Worm (Caenorhabditis elegans) whole organism, young adult: Measurements from ENCODE around the gene irld-15.

ENCODE experiments used
- B0019.2 ChIP-seq: fragments of 200-800 bp; sonication (Bioruptor generic); conservative IDR thresholded peaks from 2 replicates; pipeline ENCODE4 v1.3.6; 2022; ENCODE audit warnings: missing genetic modification reagents, missing genetic modification characterization, missing compliant biosample characterization
- B0035.1 ChIP-seq: sonication (generic microtip); optimal IDR thresholded peaks from 2 replicates; lab custom pipeline; 2016; ENCODE audit warnings: missing genetic modification characterization, mild to moderate bottlenecking, missing compliant biosample characterization, missing genotype, missing genetic modification reagents
- B0336.3 ChIP-seq: fragments of 200-800 bp; sonication (Bioruptor generic); IDR thresholded peaks from 2 replicates; pipeline ENCODE4 v1.3.6; 2022; ENCODE audit warnings: missing genetic modification characterization, missing compliant biosample characterization
- C17E4.6 ChIP-seq: fragments of 200-800 bp; sonication (Bioruptor generic); IDR thresholded peaks from 2 replicates; pipeline ENCODE4 v1.3.6; 2022; ENCODE audit warnings: missing genetic modification reagents, missing genetic modification characterization, missing compliant biosample characterization
- F39B2.1 ChIP-seq: fragments of 200-800 bp; sonication (Bioruptor generic); IDR thresholded peaks from 2 replicates; pipeline ENCODE4 v1.3.6; 2022; ENCODE audit warnings: missing genetic modification reagents, missing genetic modification characterization, missing compliant biosample characterization
- F57A8.1 ChIP-seq: fragments of 200-800 bp; sonication (Bioruptor generic); optimal IDR thresholded peaks from 2 replicates; lab custom pipeline; 2018; ENCODE audit warnings: mild to moderate bottlenecking, missing genetic modification characterization, moderate library complexity, missing compliant biosample characterization
- K12H6.12 ChIP-seq: fragments of 200-800 bp; sonication (Bioruptor generic); optimal IDR thresholded peaks from 2 replicates; lab custom pipeline; 2018; ENCODE audit warnings: mild to moderate bottlenecking, missing genetic modification characterization, missing compliant biosample characterization
- Y53F4B.3 ChIP-seq: fragments of 200-800 bp; sonication (Bioruptor generic); IDR thresholded peaks from 2 replicates; pipeline ENCODE4 v1.3.6; 2022; ENCODE audit warnings: missing genetic modification reagents, missing genetic modification characterization, missing compliant biosample characterization
- aptf-2 ChIP-seq: fragments of 200-800 bp; sonication (Bioruptor generic); conservative IDR thresholded peaks from 2 replicates; pipeline ENCODE4 v1.3.6; 2022; ENCODE audit warnings: missing genetic modification reagents, missing genetic modification characterization, missing compliant biosample characterization
- athp-1 ChIP-seq: sonication (generic microtip); optimal IDR thresholded peaks from 2 replicates; lab custom pipeline; 2017; ENCODE audit warnings: mild to moderate bottlenecking, missing genetic modification characterization, missing compliant biosample characterization
- attf-5 ChIP-seq: fragments of 200-800 bp; sonication (Bioruptor generic); optimal IDR thresholded peaks from 2 replicates; lab custom pipeline; 2018; ENCODE audit warnings: mild to moderate bottlenecking, missing genetic modification characterization, missing compliant biosample characterization
- cebp-2 ChIP-seq: fragments of 200-800 bp; sonication (Bioruptor generic); IDR thresholded peaks from 2 replicates; pipeline ENCODE4 v1.3.6; 2022; ENCODE audit warnings: missing genetic modification characterization, missing compliant biosample characterization
- chd-7 ChIP-seq: sonication (generic microtip); optimal IDR thresholded peaks from 2 replicates; lab custom pipeline; 2016; ENCODE audit warnings: mild to moderate bottlenecking, missing genetic modification characterization, moderate library complexity, missing compliant biosample characterization
- die-1 ChIP-seq: sonication (generic microtip); optimal IDR thresholded peaks from 2 replicates; lab custom pipeline; 2016; ENCODE audit warnings: missing genotype, mild to moderate bottlenecking, missing genetic modification characterization, missing compliant biosample characterization
- dox-1 ChIP-seq: fragments of 200-800 bp; sonication (Bioruptor generic); IDR thresholded peaks from 2 replicates; pipeline ENCODE4 v1.3.6; 2022; ENCODE audit warnings: missing genetic modification reagents, missing genetic modification characterization, missing compliant biosample characterization
- dpl-1 ChIP-seq: fragments of 150-350 bp; optimal IDR thresholded peaks from 2 replicates; lab custom pipeline; 2014; ENCODE audit warnings: missing biosample characterization, missing genetic modification reagents, missing genetic modification characterization
- egl-18 ChIP-seq: fragments of 200-800 bp; sonication (Bioruptor generic); IDR thresholded peaks from 2 replicates; pipeline ENCODE4 v1.3.6; 2022; ENCODE audit warnings: missing genetic modification reagents, missing genetic modification characterization, missing compliant biosample characterization
- egrh-3 ChIP-seq: fragments of 200-800 bp; sonication (Bioruptor generic); IDR thresholded peaks from 2 replicates; pipeline ENCODE4 v1.3.6; 2022; ENCODE audit warnings: missing genetic modification reagents, missing genetic modification characterization, missing compliant biosample characterization
- ekl-4 ChIP-seq: fragments of 200-800 bp; sonication (Bioruptor generic); IDR thresholded peaks from 2 replicates; pipeline ENCODE4 v1.3.6; 2022; ENCODE audit warnings: missing genetic modification reagents, missing genetic modification characterization, missing compliant biosample characterization
- fkh-3 ChIP-seq: sonication (generic microtip); optimal IDR thresholded peaks from 2 replicates; lab custom pipeline; 2016; ENCODE audit warnings: mild to moderate bottlenecking, missing genetic modification characterization, missing compliant biosample characterization
- hlh-12 ChIP-seq: sonication (generic microtip); optimal IDR thresholded peaks from 2 replicates; lab custom pipeline; 2016; ENCODE audit warnings: missing genetic modification characterization, missing compliant biosample characterization
- let-526 ChIP-seq: fragments of 200-800 bp; sonication (Bioruptor generic); IDR thresholded peaks from 2 replicates; pipeline ENCODE4 v1.3.6; 2022; ENCODE audit warnings: missing genetic modification reagents, missing genetic modification characterization, missing compliant biosample characterization
- lin-35 ChIP-seq, 3 experiments: fragments of 150-350 bp in 2 of 3; sonication (generic microtip) in 1 of 3; optimal IDR thresholded peaks; 2 replicates each; lab custom pipeline; 2014 to 2018; ENCODE audit warnings: missing biosample characterization in 3 of 3, missing genetic modification characterization in 3 of 3, missing genetic modification reagents in 3 of 3
- lin-40 ChIP-seq: sonication (generic microtip); optimal IDR thresholded peaks from 2 replicates; lab custom pipeline; 2016; ENCODE audit warnings: missing genetic modification characterization, mild to moderate bottlenecking, missing compliant biosample characterization, missing genotype, missing genetic modification reagents
- lsl-1 ChIP-seq: fragments of 200-800 bp; sonication (Bioruptor generic); optimal IDR thresholded peaks from 2 replicates; lab custom pipeline; 2018; ENCODE audit warnings: mild to moderate bottlenecking, missing genetic modification characterization, moderate library complexity, missing compliant biosample characterization
- madf-3 ChIP-seq: fragments of 200-800 bp; sonication (Bioruptor generic); IDR thresholded peaks from 2 replicates; pipeline ENCODE4 v1.3.6; 2022; ENCODE audit warnings: missing genetic modification reagents, missing genetic modification characterization, missing compliant biosample characterization
- madf-8 ChIP-seq: fragments of 200-800 bp; sonication (Bioruptor generic); conservative IDR thresholded peaks from 2 replicates; pipeline ENCODE4 v1.3.6; 2022; ENCODE audit warnings: missing genetic modification reagents, missing genetic modification characterization, missing compliant biosample characterization
- mes-4 ChIP-seq: sonication (generic microtip); optimal IDR thresholded peaks from 2 replicates; lab custom pipeline; 2016; ENCODE audit warnings: missing genotype, missing genetic modification characterization, missing compliant biosample characterization
- nfya-1 ChIP-seq: sonication (generic microtip); optimal IDR thresholded peaks from 2 replicates; lab custom pipeline; 2017; ENCODE audit warnings: antibody characterized with exemption, missing compliant biosample characterization, missing genetic modification characterization, borderline replicate concordance; ENCODE audit not compliant: insufficient read depth
- nfya-2 ChIP-seq: fragments of 200-800 bp; sonication (Bioruptor generic); IDR thresholded peaks from 2 replicates; pipeline ENCODE4 v1.3.6; 2022; ENCODE audit warnings: missing genetic modification reagents, missing genetic modification characterization, missing compliant biosample characterization
- nfyb-1 ChIP-seq: fragments of 200-800 bp; sonication (Bioruptor generic); IDR thresholded peaks from 2 replicates; pipeline ENCODE4 v1.3.6; 2022; ENCODE audit warnings: missing genetic modification reagents, missing genetic modification characterization, missing compliant biosample characterization
- nhr-90 ChIP-seq: sonication (generic microtip); optimal IDR thresholded peaks from 2 replicates; lab custom pipeline; 2016; ENCODE audit warnings: missing genotype, mild to moderate bottlenecking, missing genetic modification characterization, missing compliant biosample characterization
- pha-4 ChIP-seq: fragments of 150-350 bp; sonication (generic microtip); optimal IDR thresholded peaks from 2 replicates; lab custom pipeline; 2014; ENCODE audit warnings: missing biosample characterization, missing genetic modification reagents, missing genetic modification characterization
- rec-8 ChIP-seq, 2 experiments: sonication (generic microtip); optimal IDR thresholded peaks; 2 replicates each; lab custom pipeline; 2016; ENCODE audit warnings: mild to moderate bottlenecking in 2 of 2, missing genetic modification characterization in 2 of 2, missing genetic modification reagents in 2 of 2, missing genotype in 2 of 2, missing biosample characterization in 1 of 2, missing compliant biosample characterization in 1 of 2, moderate library complexity in 1 of 2
- repo-1 ChIP-seq: sonication (generic microtip); optimal IDR thresholded peaks from 2 replicates; lab custom pipeline; 2017; ENCODE audit warnings: mild to moderate bottlenecking, missing genetic modification characterization, missing compliant biosample characterization
- snpc-4 ChIP-seq, 5 experiments: fragments of 150-350 bp in 1 of 5; sonication (generic microtip) in 4 of 5; optimal IDR thresholded peaks; 2 replicates each; lab custom pipeline; 2014 to 2018; ENCODE audit warnings: missing genetic modification characterization in 5 of 5, missing biosample characterization in 3 of 5, antibody characterized with exemption in 2 of 5, mild to moderate bottlenecking in 2 of 5, missing compliant biosample characterization in 2 of 5, missing genotype in 2 of 5, moderate library complexity in 2 of 5, missing genetic modification reagents in 1 of 5
- xnd-1 ChIP-seq: sonication (generic microtip); optimal IDR thresholded peaks from 2 replicates; lab custom pipeline; 2016; ENCODE audit warnings: missing genotype, missing genetic modification reagents, missing genetic modification characterization, missing compliant biosample characterization
- zfh-2 ChIP-seq: fragments of 200-800 bp; sonication (Bioruptor generic); conservative IDR thresholded peaks from 2 replicates; pipeline ENCODE4 v1.3.6; 2022; ENCODE audit warnings: missing genetic modification reagents, missing genetic modification characterization, missing compliant biosample characterization
- ztf-18 ChIP-seq: sonication (generic microtip); optimal IDR thresholded peaks from 2 replicates; lab custom pipeline; 2016; ENCODE audit warnings: missing genotype, mild to moderate bottlenecking, missing genetic modification characterization, missing compliant biosample characterization
- ztf-28 ChIP-seq: fragments of 200-800 bp; sonication (Bioruptor generic); IDR thresholded peaks from 2 replicates; pipeline ENCODE4 v1.3.6; 2022; ENCODE audit warnings: missing genetic modification reagents, missing genetic modification characterization, missing compliant biosample characterization

The irld-15 gene

ce11 chrV:2303775-2304174 lies at the start of gene irld-15:
Gene irld-15, minus strand, starts transcription at chrV:2303875.
- TF ChIP-seq rec-8 (tag; optimal IDR thresholded peaks at IDR 0.05; lab: Kevin White, UChicago): no peak
- TF ChIP-seq Y53F4B.3 (GFP tag; lab: Robert Waterston, UW): no peak
- no peak for TF ChIP-seq fkh-3
- no peak for TF ChIP-seq lin-35 (GFP tag; optimal IDR thresholded peaks at IDR 0.05; lab: Kevin White, UChicago)
- TF ChIP-seq lin-40 (tag; lab: Kevin White, UChicago): no peak
- TF ChIP-seq nfya-2 (GFP tag; lab: Robert Waterston, UW): no peak
- no peak for TF ChIP-seq ekl-4 (GFP tag; lab: Robert Waterston, UW)
- TF ChIP-seq C17E4.6 (GFP tag; lab: Robert Waterston, UW): no peak
- no peak for TF ChIP-seq madf-3 (GFP tag; lab: Robert Waterston, UW)
- TF ChIP-seq B0019.2 (GFP tag; lab: Robert Waterston, UW): no peak
- TF ChIP-seq dpl-1 (GFP tag; lab: Kevin White, UChicago): no peak
- TF ChIP-seq pha-4 (tag; lab: Kevin White, UChicago): no peak
- no peak for TF ChIP-seq mes-4

- no peak for TF ChIP-seq let-526 (GFP tag; lab: Robert Waterston, UW)
- no peak for TF ChIP-seq mes-4
- TF ChIP-seq C17E4.6 (GFP tag; lab: Robert Waterston, UW): no peak
- TF ChIP-seq ztf-28 (GFP tag; lab: Robert Waterston, UW): no peak
- TF ChIP-seq egrh-3 (GFP tag; lab: Robert Waterston, UW): peak; percentile 82; the same call in 1 of the 2 replicates
- TF ChIP-seq snpc-4 (GFP tag; optimal IDR thresholded peaks at IDR 0.05; lab: Kevin White, UChicago): no peak
- TF ChIP-seq snpc-4 (tag; optimal IDR thresholded peaks at IDR 0.05; lab: Kevin White, UChicago): peak in 2 of 4 experiments; percentile 11 to 69
- TF ChIP-seq zfh-2 (GFP tag; lab: Robert Waterston, UW): peak; percentile 92
Measured at ce11 chrV:2343572-2343971, 39.9 kb upstream of the irld-15 start.

DNA sequence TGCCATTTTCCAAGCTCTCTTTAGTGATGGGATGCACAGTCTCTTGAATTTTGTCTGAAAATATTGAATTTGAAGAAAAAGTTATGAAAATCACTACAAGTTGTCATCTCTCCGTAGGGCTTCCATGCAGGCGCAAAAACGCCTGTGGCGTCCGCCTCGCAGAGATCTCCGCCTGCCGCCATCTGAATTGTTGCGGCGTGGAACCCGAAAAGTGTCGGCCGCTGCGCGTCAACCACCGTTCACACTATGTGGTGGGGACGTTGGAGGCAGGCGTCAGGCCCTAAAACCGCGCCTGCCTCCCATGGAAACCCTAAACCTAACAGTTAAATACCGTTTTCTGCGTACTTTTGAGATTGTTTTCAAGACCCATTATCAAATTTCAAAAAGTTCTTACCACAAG lies 38.4 kb upstream of the irld-15 start:
- no peak for TF ChIP-seq fkh-3
- no peak for TF ChIP-seq B0336.3 (GFP tag; lab: Robert Waterston, UW)
- TF ChIP-seq aptf-2 (GFP tag; lab: Robert Waterston, UW): no peak
- TF ChIP-seq egrh-3 (GFP tag; lab: Robert Waterston, UW): peak; percentile 27; the same call in 1 of the 2 replicates
- TF ChIP-seq snpc-4 (GFP tag; optimal IDR thresholded peaks at IDR 0.05; lab: Kevin White, UChicago): no peak
- peak in 1 of 4 experiments; percentile 3 for TF ChIP-seq snpc-4 (tag; optimal IDR thresholded peaks at IDR 0.05; lab: Kevin White, UChicago)
- peak; percentile 78 for TF ChIP-seq zfh-2 (GFP tag; lab: Robert Waterston, UW)
- TF ChIP-seq K12H6.12 (tag; lab: Kevin White, UChicago): no peak
- no peak for TF ChIP-seq lsl-1

DNA sequence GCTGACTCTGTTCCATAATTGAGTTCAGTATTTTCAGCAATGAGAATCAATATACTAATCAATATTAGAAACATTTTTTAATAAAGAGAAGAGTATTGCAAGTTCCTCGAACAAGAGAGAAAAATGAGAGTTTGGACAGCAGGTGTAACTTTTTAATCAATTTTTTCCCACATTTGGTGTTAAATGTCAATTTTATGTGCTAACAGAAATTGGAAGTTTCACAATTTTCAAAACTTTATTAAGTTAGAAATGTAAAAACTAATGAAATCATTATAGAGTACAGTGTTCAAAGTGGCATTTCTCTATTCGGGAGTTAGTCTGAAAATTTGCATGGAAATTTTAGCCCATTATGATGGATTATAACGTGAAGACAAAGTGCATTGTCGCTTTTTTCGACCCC lies 37.6 kb upstream of the irld-15 start, which contains the start of gene irld-30:
Gene irld-30, minus strand, starts transcription at position 101 of the 400 bp plus-strand sequence.
- no peak for TF ChIP-seq hlh-12 (tag; lab: Kevin White, UChicago)
- no peak for TF ChIP-seq xnd-1 (tag; lab: Kevin White, UChicago)
- TF ChIP-seq egl-18 (GFP tag; lab: Robert Waterston, UW): no peak
- no peak for TF ChIP-seq B0035.1 (tag; lab: Kevin White, UChicago)
- TF ChIP-seq F57A8.1 (GFP tag; lab: Kevin White, UChicago): no peak
- TF ChIP-seq madf-8 (GFP tag; lab: Robert Waterston, UW): no peak

ce11 chrV:2338538-2338937 lies 34.9 kb upstream of the irld-15 start, which contains the start of gene irld-29:
Gene irld-29, minus strand, starts transcription at chrV:2338638.
- no peak for TF ChIP-seq nfyb-1 (GFP tag; lab: Robert Waterston, UW)
- no peak for TF ChIP-seq let-526 (GFP tag; lab: Robert Waterston, UW)
- no peak for TF ChIP-seq chd-7
- TF ChIP-seq B0336.3 (GFP tag; lab: Robert Waterston, UW): no peak
- TF ChIP-seq athp-1 (tag; lab: Kevin White, UChicago): no peak
- no peak for TF ChIP-seq F39B2.1 (GFP tag; lab: Robert Waterston, UW)
- no peak for TF ChIP-seq repo-1 (tag; lab: Kevin White, UChicago)
- TF ChIP-seq cebp-2 (GFP tag; lab: Robert Waterston, UW): no peak
- no peak for TF ChIP-seq attf-5
- no peak for TF ChIP-seq nhr-90 (tag; lab: Kevin White, UChicago)
- no peak for TF ChIP-seq fkh-3
- TF ChIP-seq ztf-18 (tag; lab: Kevin White, UChicago): no peak
- no peak for TF ChIP-seq nfya-1
- TF ChIP-seq dox-1: no peak
- no peak for TF ChIP-seq die-1 (tag; lab: Kevin White, UChicago)
